Fruit fly (Drosophila melanogaster): Measurements from ENCODE around the gene CG11760.

CG11760 gene

dm6 chr3R:8718356-8718755 lies 642 bp upstream of the CG11760 start, which contains the start of gene Cks85A:
TSS of gene Cks85A (minus strand) at chr3R:8718456.
- TF ChIP-seq usp (GFP tag; optimal IDR thresholded peaks at IDR 0.05) = no peak
- no peak for TF ChIP-seq CG8478 (optimal IDR thresholded peaks at IDR 0.05)
- TF ChIP-seq pan (optimal IDR thresholded peaks at IDR 0.05) = no peak
- TF ChIP-seq EcR (GFP tag; optimal IDR thresholded peaks at IDR 0.05) = no peak
- no peak for TF ChIP-seq Dll (optimal IDR thresholded peaks at IDR 0.05)
- TF ChIP-seq psq (optimal IDR thresholded peaks at IDR 0.05) = no peak

- no peak for TF ChIP-seq Dll (optimal IDR thresholded peaks at IDR 0.05)
- no peak for TF ChIP-seq CG8478 (optimal IDR thresholded peaks at IDR 0.05)
- TF ChIP-seq psq (optimal IDR thresholded peaks at IDR 0.05) = no peak
- no peak for TF ChIP-seq EcR (GFP tag; optimal IDR thresholded peaks at IDR 0.05)
- TF ChIP-seq pan (optimal IDR thresholded peaks at IDR 0.05) = no peak
- no peak for TF ChIP-seq usp (GFP tag; optimal IDR thresholded peaks at IDR 0.05)
Measured at dm6 chr3R:8721071-8721470, 2.1 kb downstream of the CG11760 start, which contains the start of gene CG8136. TSS of gene CG8136 (plus strand) at chr3R:8721371.

- TF ChIP-seq psq (optimal IDR thresholded peaks at IDR 0.05) (no peak), EcR (GFP tag; optimal IDR thresholded peaks at IDR 0.05) (no peak), pan (optimal IDR thresholded peaks at IDR 0.05) (no peak), Dll (optimal IDR thresholded peaks at IDR 0.05) (no peak), usp (GFP tag; optimal IDR thresholded peaks at IDR 0.05) (no peak), CG8478 (optimal IDR thresholded peaks at IDR 0.05) (no peak)
Measured at dm6 chr3R:8722962-8723548, 4.1 kb downstream of the CG11760 start, which contains the start of gene nom. TSS of gene nom (plus strand) at chr3R:8723174.

dm6 chr3R:8725179-8725578 lies 6.2 kb downstream of the CG11760 start, which contains the start of gene ouib:
TSS of gene ouib (plus strand) at chr3R:8725479.
- TF ChIP-seq EcR (GFP tag; optimal IDR thresholded peaks at IDR 0.05) = no peak
- TF ChIP-seq psq (optimal IDR thresholded peaks at IDR 0.05) = no peak
- TF ChIP-seq usp (GFP tag; optimal IDR thresholded peaks at IDR 0.05) = no peak
- no peak for TF ChIP-seq pan (optimal IDR thresholded peaks at IDR 0.05)
- TF ChIP-seq Dll (optimal IDR thresholded peaks at IDR 0.05) = no peak
- TF ChIP-seq CG8478 (optimal IDR thresholded peaks at IDR 0.05) = no peak

- TF ChIP-seq psq (optimal IDR thresholded peaks at IDR 0.05) (no peak), Dll (optimal IDR thresholded peaks at IDR 0.05) (no peak), EcR (GFP tag; optimal IDR thresholded peaks at IDR 0.05) (no peak), CG8478 (optimal IDR thresholded peaks at IDR 0.05) (no peak)
Measured at dm6 chr3R:8726632-8727031, 7.6 kb downstream of the CG11760 start, which contains the start of gene CG8159. TSS of gene CG8159 (plus strand) at chr3R:8726854.

- TF ChIP-seq pan (optimal IDR thresholded peaks at IDR 0.05) (no peak), CG8478 (optimal IDR thresholded peaks at IDR 0.05) (no peak), Dll (optimal IDR thresholded peaks at IDR 0.05) (no peak), psq (optimal IDR thresholded peaks at IDR 0.05) (no peak), EcR (GFP tag; optimal IDR thresholded peaks at IDR 0.05) (no peak)
Measured at dm6 chr3R:8729542-8729941, 10.5 kb downstream of the CG11760 start, which contains the start of gene ranshi. TSS of gene ranshi (minus strand) at chr3R:8729693.

dm6 chr3R:8731597-8732263 lies 12.7 kb downstream of the CG11760 start, which contains the start of the genes M1BP and CG8202:
TSS of gene M1BP (minus strand) at chr3R:8731698.
TSS of gene CG8202 (plus strand) at chr3R:8732091.
- no peak for TF ChIP-seq usp (GFP tag; optimal IDR thresholded peaks at IDR 0.05)
- no peak for TF ChIP-seq Dll (optimal IDR thresholded peaks at IDR 0.05)
- no peak for TF ChIP-seq EcR (GFP tag; optimal IDR thresholded peaks at IDR 0.05)
- TF ChIP-seq psq (optimal IDR thresholded peaks at IDR 0.05) = no peak
- TF ChIP-seq CG8478 (optimal IDR thresholded peaks at IDR 0.05) = no peak
- TF ChIP-seq pan (optimal IDR thresholded peaks at IDR 0.05) = no peak

dm6 chr3R:8739161-8739783 lies 20.3 kb downstream of the CG11760 start:
- no peak for TF ChIP-seq pan (optimal IDR thresholded peaks at IDR 0.05)
- TF ChIP-seq Dll (optimal IDR thresholded peaks at IDR 0.05) = no peak
- no peak for TF ChIP-seq usp (GFP tag; optimal IDR thresholded peaks at IDR 0.05)
- TF ChIP-seq psq (optimal IDR thresholded peaks at IDR 0.05) = no peak
- TF ChIP-seq CG8478 (optimal IDR thresholded peaks at IDR 0.05) = no peak
- no peak for TF ChIP-seq EcR (GFP tag; optimal IDR thresholded peaks at IDR 0.05)

dm6 chr3R:8740118-8740517 lies 21.1 kb downstream of the CG11760 start:
- no peak for TF ChIP-seq CG8478 (optimal IDR thresholded peaks at IDR 0.05)
- no peak for TF ChIP-seq pan (optimal IDR thresholded peaks at IDR 0.05)
- no peak for TF ChIP-seq psq (optimal IDR thresholded peaks at IDR 0.05)
- TF ChIP-seq EcR (GFP tag; optimal IDR thresholded peaks at IDR 0.05) = no peak
- TF ChIP-seq Dll (optimal IDR thresholded peaks at IDR 0.05) = no peak
- no peak for TF ChIP-seq usp (GFP tag; optimal IDR thresholded peaks at IDR 0.05)

dm6 chr3R:8741248-8741647 lies 22.2 kb downstream of the CG11760 start:
- TF ChIP-seq pan (optimal IDR thresholded peaks at IDR 0.05) (no peak), EcR (GFP tag; optimal IDR thresholded peaks at IDR 0.05) (no peak), CG8478 (optimal IDR thresholded peaks at IDR 0.05) (no peak)

dm6 chr3R:8741941-8742340 lies 22.9 kb downstream of the CG11760 start:
- TF ChIP-seq Dll (optimal IDR thresholded peaks at IDR 0.05) = no peak
- TF ChIP-seq usp (GFP tag; optimal IDR thresholded peaks at IDR 0.05) = no peak
- TF ChIP-seq EcR (GFP tag; optimal IDR thresholded peaks at IDR 0.05) = no peak
- TF ChIP-seq pan (optimal IDR thresholded peaks at IDR 0.05) = no peak
- no peak for TF ChIP-seq CG8478 (optimal IDR thresholded peaks at IDR 0.05)
- TF ChIP-seq psq (optimal IDR thresholded peaks at IDR 0.05) = no peak

dm6 chr3R:8742661-8743060 lies 23.7 kb downstream of the CG11760 start:
- TF ChIP-seq Dll (optimal IDR thresholded peaks at IDR 0.05) (no peak), EcR (GFP tag; optimal IDR thresholded peaks at IDR 0.05) (peak in 1 of 2 experiments; percentile 69)

Measured in whole organism.